Fruit fly (Drosophila melanogaster) whole organism, embryonic: ENCODE measurements around the gene CG10602.

Experiments
- BEAF-32 ChIP-seq: fragments of 200-800 bp; sonication (Bioruptor generic); optimal IDR thresholded peaks from 3 replicates; lab custom pipeline; 2017; ENCODE audit warnings: missing biosample characterization, missing genetic modification characterization, mild to moderate bottlenecking, moderate library complexity, missing genetic modification reagents
- CG1024 ChIP-seq: fragments of 200-800 bp; sonication (Bioruptor generic); IDR thresholded peaks from 2 replicates; pipeline ENCODE4 v1.3.6; 2022; ENCODE audit warnings: missing biosample characterization, missing genetic modification characterization
- CG11085 ChIP-seq: fragments of 200-800 bp; sonication (Bioruptor generic); IDR thresholded peaks from 2 replicates; pipeline ENCODE4 v1.3.6; 2022; ENCODE audit warnings: missing biosample characterization, missing genetic modification characterization
- CG12391 ChIP-seq: fragments of 200-800 bp; sonication (Bioruptor generic); optimal IDR thresholded peaks from 3 replicates; lab custom pipeline; 2018; ENCODE audit warnings: missing biosample characterization, mild to moderate bottlenecking, missing genetic modification characterization, moderate library complexity
- CG13123 ChIP-seq: fragments of 200-800 bp; sonication (Bioruptor generic); optimal IDR thresholded peaks from 2 replicates; lab custom pipeline; 2016; ENCODE audit warnings: missing biosample characterization, missing genetic modification characterization
- CG14965 ChIP-seq: fragments of 200-800 bp; sonication (Bioruptor generic); optimal IDR thresholded peaks from 2 replicates; lab custom pipeline; 2016; ENCODE audit warnings: missing biosample characterization, missing genetic modification characterization, borderline replicate concordance
- CG15073 ChIP-seq: fragments of 200-800 bp; sonication (Bioruptor generic); optimal IDR thresholded peaks from 2 replicates; lab custom pipeline; 2016; ENCODE audit warnings: missing biosample characterization, missing genetic modification characterization
- CG15269 ChIP-seq: fragments of 200-800 bp; sonication (Bioruptor generic); optimal IDR thresholded peaks from 2 replicates; lab custom pipeline; 2018; ENCODE audit warnings: missing biosample characterization, mild to moderate bottlenecking, missing genetic modification characterization, moderate library complexity
- CG15479 ChIP-seq: fragments of 200-800 bp; sonication (Bioruptor generic); optimal IDR thresholded peaks from 3 replicates; lab custom pipeline; 2019; ENCODE audit warnings: missing biosample characterization, mild to moderate bottlenecking, missing genetic modification characterization, moderate library complexity
- CG15514 ChIP-seq: fragments of 200-800 bp; sonication (Bioruptor generic); optimal IDR thresholded peaks from 3 replicates; lab custom pipeline; 2017; ENCODE audit warnings: missing biosample characterization, missing genetic modification characterization, mild to moderate bottlenecking, moderate library complexity, missing genetic modification reagents
- CG15601 ChIP-seq: fragments of 200-800 bp; sonication (Bioruptor generic); optimal IDR thresholded peaks from 3 replicates; lab custom pipeline; 2019; ENCODE audit warnings: missing biosample characterization, mild to moderate bottlenecking, missing genetic modification characterization, moderate library complexity
- CG1602 ChIP-seq: fragments of 200-800 bp; sonication (Bioruptor generic); optimal IDR thresholded peaks from 3 replicates; lab custom pipeline; 2016; ENCODE audit warnings: missing biosample characterization, missing genetic modification characterization
- CG1832 ChIP-seq: fragments of 200-800 bp; sonication (Bioruptor generic); optimal IDR thresholded peaks from 2 replicates; lab custom pipeline; 2017; ENCODE audit warnings: missing biosample characterization, mild to moderate bottlenecking, missing genetic modification characterization, inconsistent platforms
- CG2678 ChIP-seq: fragments of 200-800 bp; sonication (Bioruptor generic); optimal IDR thresholded peaks from 3 replicates; lab custom pipeline; 2019; ENCODE audit warnings: missing biosample characterization, mild to moderate bottlenecking, missing genetic modification characterization, moderate library complexity
- CG32532 ChIP-seq: fragments of 200-800 bp; sonication (Bioruptor generic); IDR thresholded peaks from 2 replicates; pipeline ENCODE4 v1.3.6; 2022; ENCODE audit warnings: missing biosample characterization, missing genetic modification characterization
- CG33213 ChIP-seq: fragments of 200-800 bp; sonication (Bioruptor generic); optimal IDR thresholded peaks from 3 replicates; lab custom pipeline; 2016; ENCODE audit warnings: missing biosample characterization, missing genetic modification characterization
- CG34422 ChIP-seq: fragments of 200-800 bp; sonication (Bioruptor generic); IDR thresholded peaks from 3 replicates; pipeline ENCODE4 v1.3.6; 2022; ENCODE audit warnings: missing biosample characterization, missing genetic modification characterization
- CG4282 ChIP-seq: fragments of 200-800 bp; sonication (Bioruptor generic); optimal IDR thresholded peaks from 2 replicates; lab custom pipeline; 2016; ENCODE audit warnings: missing biosample characterization, missing genetic modification characterization
- CG6854 ChIP-seq: fragments of 200-800 bp; sonication (Bioruptor generic); optimal IDR thresholded peaks from 3 replicates; lab custom pipeline; 2017; ENCODE audit warnings: missing biosample characterization, mild to moderate bottlenecking, missing genetic modification characterization
- CG9817 ChIP-seq: fragments of 200-800 bp; sonication (Bioruptor generic); optimal IDR thresholded peaks from 2 replicates; lab custom pipeline; 2018; ENCODE audit warnings: missing biosample characterization, mild to moderate bottlenecking, missing genetic modification characterization, moderate library complexity
- Chrac-16 ChIP-seq: fragments of 200-800 bp; sonication (Bioruptor generic); optimal IDR thresholded peaks from 3 replicates; lab custom pipeline; 2016; ENCODE audit warnings: missing biosample characterization, missing genetic modification characterization
- D ChIP-seq, 2 experiments: fragments of 200-800 bp in 1 of 2; fragments of >200 bp in 1 of 2; sonication (Bioruptor generic) in 1 of 2; optimal IDR thresholded peaks; 2 replicates in 1 of 2; 3 replicates in 1 of 2; lab custom pipeline; 2017; ENCODE audit warnings: mild to moderate bottlenecking in 1 of 2, missing biosample characterization in 1 of 2, missing genetic modification characterization in 1 of 2, missing genetic modification reagents in 1 of 2
- Fer3 ChIP-seq: fragments of 200-800 bp; sonication (Bioruptor generic); optimal IDR thresholded peaks from 2 replicates; lab custom pipeline; 2018; ENCODE audit warnings: missing biosample characterization, mild to moderate bottlenecking, missing genetic modification characterization, moderate library complexity
- HmgD ChIP-seq: fragments of 200-800 bp; sonication (Bioruptor generic); optimal IDR thresholded peaks from 3 replicates; lab custom pipeline; 2016; ENCODE audit warnings: missing biosample characterization, missing genetic modification characterization
- Jarid2 ChIP-seq: fragments of 200-800 bp; sonication (Bioruptor generic); optimal IDR thresholded peaks from 3 replicates; lab custom pipeline; 2017; ENCODE audit warnings: mild to moderate bottlenecking, missing biosample characterization, missing genetic modification reagents, missing genetic modification characterization
- Ptx1 ChIP-seq: fragments of 200-800 bp; sonication (Bioruptor generic); IDR thresholded peaks from 2 replicates; pipeline ENCODE4 v1.3.6; 2022; ENCODE audit warnings: missing biosample characterization, missing genetic modification characterization
- ap ChIP-seq: fragments of 200-800 bp; sonication (Bioruptor generic); IDR thresholded peaks from 2 replicates; pipeline ENCODE4 v1.3.6; 2022; ENCODE audit warnings: missing biosample characterization, missing genetic modification characterization
- ara ChIP-seq: fragments of 200-800 bp; sonication (Bioruptor generic); IDR thresholded peaks from 2 replicates; pipeline ENCODE4 v1.3.6; 2022; ENCODE audit warnings: missing biosample characterization, missing genetic modification characterization
- ato ChIP-seq: fragments of 200-800 bp; sonication (Bioruptor generic); IDR thresholded peaks from 2 replicates; pipeline ENCODE4 v1.3.6; 2022; ENCODE audit warnings: missing biosample characterization, missing genetic modification characterization; ENCODE audit not compliant: partially characterized antibody
- cato ChIP-seq: fragments of 200-800 bp; sonication (Bioruptor generic); optimal IDR thresholded peaks from 2 replicates; lab custom pipeline; 2016; ENCODE audit warnings: missing biosample characterization, missing genetic modification characterization, borderline replicate concordance
- corto ChIP-seq: fragments of 200-800 bp; sonication (Bioruptor generic); optimal IDR thresholded peaks from 2 replicates; lab custom pipeline; 2016; ENCODE audit warnings: missing biosample characterization, mild to moderate bottlenecking, missing genetic modification characterization, moderate library complexity
- dimm ChIP-seq: fragments of 200-800 bp; sonication (Bioruptor generic); IDR thresholded peaks from 2 replicates; pipeline ENCODE4 v1.3.6; 2022; ENCODE audit warnings: missing biosample characterization, missing genetic modification characterization
- exex ChIP-seq: fragments of 200-800 bp; sonication (Bioruptor generic); optimal IDR thresholded peaks from 4 replicates; lab custom pipeline; 2018; ENCODE audit warnings: missing biosample characterization, mild to moderate bottlenecking, missing genetic modification characterization, moderate library complexity
- gce ChIP-seq: fragments of 200-800 bp; sonication (Bioruptor generic); IDR thresholded peaks from 3 replicates; pipeline ENCODE4 v1.3.6; 2022; ENCODE audit warnings: missing biosample characterization, missing genetic modification characterization
- gem ChIP-seq: fragments of 200-800 bp; sonication (Bioruptor generic); optimal IDR thresholded peaks from 2 replicates; lab custom pipeline; 2019; ENCODE audit warnings: missing biosample characterization, mild to moderate bottlenecking, missing genetic modification characterization, moderate library complexity
- gt ChIP-seq: fragments of 200-800 bp; sonication (Bioruptor generic); IDR thresholded peaks from 2 replicates; pipeline ENCODE4 v1.3.6; 2022; ENCODE audit warnings: missing biosample characterization, missing genetic modification characterization
- kah ChIP-seq: fragments of 200-800 bp; sonication (Bioruptor generic); optimal IDR thresholded peaks from 2 replicates; lab custom pipeline; 2018; ENCODE audit warnings: missing biosample characterization, mild to moderate bottlenecking, missing genetic modification characterization
- mam ChIP-seq: fragments of 200-800 bp; sonication (Bioruptor generic); optimal IDR thresholded peaks from 3 replicates; lab custom pipeline; 2016; ENCODE audit warnings: missing biosample characterization, missing genetic modification characterization
- pum ChIP-seq: fragments of 200-800 bp; sonication (Bioruptor generic); optimal IDR thresholded peaks from 2 replicates; lab custom pipeline; 2016; ENCODE audit warnings: missing biosample characterization, missing genetic modification characterization
- sens ChIP-seq: fragments of 200-800 bp; sonication (Bioruptor generic); peaks from one replicate; lab custom pipeline; 2016; ENCODE audit warnings: missing biosample characterization, missing genetic modification characterization
- shn ChIP-seq: fragments of 200-800 bp; sonication (Bioruptor generic); optimal IDR thresholded peaks from 3 replicates; lab custom pipeline; 2016; ENCODE audit warnings: missing biosample characterization, missing genetic modification characterization
- so ChIP-seq: fragments of 200-800 bp; sonication (Bioruptor generic); IDR thresholded peaks from 3 replicates; pipeline ENCODE4 v1.3.6; 2022; ENCODE audit warnings: missing biosample characterization, missing genetic modification characterization
- stwl ChIP-seq: fragments of 200-800 bp; sonication (Bioruptor generic); optimal IDR thresholded peaks from 3 replicates; lab custom pipeline; 2018; ENCODE audit warnings: missing biosample characterization, mild to moderate bottlenecking, missing genetic modification characterization, moderate library complexity
- tio ChIP-seq: fragments of 200-800 bp; sonication (Bioruptor generic); optimal IDR thresholded peaks from 2 replicates; lab custom pipeline; 2017; ENCODE audit warnings: missing biosample characterization, missing genetic modification characterization, inconsistent platforms
- trem ChIP-seq: fragments of 200-800 bp; optimal IDR thresholded peaks from 3 replicates; lab custom pipeline; 2019; ENCODE audit warnings: missing biosample characterization, mild to moderate bottlenecking, missing genetic modification characterization, moderate library complexity
- tx ChIP-seq: fragments of 200-800 bp; sonication (Bioruptor generic); optimal IDR thresholded peaks from 2 replicates; lab custom pipeline; 2016; ENCODE audit warnings: missing biosample characterization, missing genetic modification characterization
- unc-4 ChIP-seq: fragments of 200-800 bp; sonication (Bioruptor generic); IDR thresholded peaks from 2 replicates; pipeline ENCODE4 v1.3.6; 2022; ENCODE audit warnings: missing biosample characterization, missing genetic modification characterization; ENCODE audit not compliant: partially characterized antibody
- vvl ChIP-seq: fragments of 200-800 bp; sonication (Bioruptor generic); IDR thresholded peaks from 2 replicates; pipeline ENCODE4 v1.3.6; 2022; ENCODE audit warnings: missing biosample characterization, missing genetic modification characterization
- zf30C ChIP-seq: fragments of 200-800 bp; sonication (Bioruptor generic); optimal IDR thresholded peaks from 3 replicates; lab custom pipeline; 2018; ENCODE audit warnings: missing biosample characterization, mild to moderate bottlenecking, missing genetic modification characterization

CG10602 gene

dm6 chr2L:18839143-18839872 lies 19.7 kb downstream of the CG10602 start, which contains the start of gene CG10600 (continued):
- TF ChIP-seq Fer3 (tag; lab: Kevin White, UChicago) (peak; percentile 70), dimm (GFP tag; lab: Robert Waterston, UW) (no peak), tio (GFP tag; lab: Kevin White, UChicago) (no peak), BEAF-32 (GFP tag; lab: Kevin White, UChicago) (peak; percentile 93), CG15479 (GFP tag; lab: Kevin White, UChicago) (no peak), gt (peak; percentile 47; the same call in 1 of the 2 replicates), CG6854 (GFP tag; lab: Kevin White, UChicago) (no peak), CG34422 (peak; percentile 92), cato (peak; percentile 51), Ptx1 (peak; percentile 69), CG4282 (GFP tag; lab: Kevin White, UChicago) (peak; percentile 84), CG2678 (no peak), CG33213 (GFP tag; lab: Kevin White, UChicago) (peak; percentile 98), ap (GFP tag; lab: Robert Waterston, UW) (no peak), CG1024 (GFP tag; lab: Robert Waterston, UW) (peak; percentile 69), CG15514 (GFP tag; lab: Kevin White, UChicago) (peak; percentile 95), trem (tag; lab: Kevin White, UChicago) (peak; percentile 90), tx (GFP tag; lab: Kevin White, UChicago) (peak; percentile 84), CG1832 (GFP tag; lab: Kevin White, UChicago) (no peak), vvl (GFP tag; lab: Robert Waterston, UW) (peak; percentile 83), Chrac-16 (GFP tag; lab: Kevin White, UChicago) (peak; percentile 79), CG1602 (GFP tag; lab: Kevin White, UChicago) (peak; percentile 75), CG15601 (tag; lab: Kevin White, UChicago) (peak; percentile 78), shn (peak; percentile 87), ato (peak; percentile 90), zf30C (GFP tag; lab: Kevin White, UChicago) (peak; percentile 12), sens (GFP tag; lab: Kevin White, UChicago) (peak; percentile 93), gem (tag; lab: Kevin White, UChicago) (peak; percentile 54), stwl (peak; percentile 95), CG11085 (GFP tag; lab: Robert Waterston, UW) (peak; percentile 76), CG14965 (GFP tag; lab: Kevin White, UChicago) (peak; percentile 31), HmgD (GFP tag; lab: Kevin White, UChicago) (peak; percentile 97), kah (GFP tag; lab: Kevin White, UChicago) (peak; percentile 16), CG13123 (GFP tag; lab: Kevin White, UChicago) (peak; percentile 77), CG9817 (peak; percentile 72), CG15073 (no peak), D (optimal IDR thresholded peaks at IDR 0.05; lab: Kevin White, UChicago) (no peak), D (GFP tag; optimal IDR thresholded peaks at IDR 0.05; lab: Kevin White, UChicago) (peak; percentile 58), CG15269 (tag; lab: Kevin White, UChicago) (no peak), mam (peak; percentile 92), corto (no peak), exex (tag; lab: Kevin White, UChicago) (no peak), CG12391 (tag; lab: Kevin White, UChicago) (peak; percentile 62), pum (GFP tag; lab: Kevin White, UChicago) (peak; percentile 86), Jarid2 (GFP tag; lab: Kevin White, UChicago) (peak; percentile 60), ara (peak; percentile 47), CG32532 (GFP tag; lab: Robert Waterston, UW) (peak; percentile 86), gce (peak; percentile 56; the same call in 1 of the 3 replicates), unc-4 (GFP tag; lab: Robert Waterston, UW) (peak; percentile 86), so (GFP tag; lab: Robert Waterston, UW) (no peak)
